Fruit fly (Drosophila melanogaster): ENCODE results near the gene Dtd.

The Dtd gene

dm6 chr3R:11421643-11422122 is 8.2 kb upstream of the Dtd start, which contains the start of the genes ninaG and Sptz (continued):
- TF ChIP-seq CG8290 (GFP tag; optimal IDR thresholded peaks at IDR 0.05) (no peak), CG8290 (tag; optimal IDR thresholded peaks at IDR 0.05) (peak in 1 of 2 experiments; percentile 46), unc-4 (GFP tag; IDR thresholded peaks at IDR 0.05; ENCODE audit: partially characterized antibody) (peak; percentile 61; the same call in 1 of the 2 replicates), Ravus (GFP tag; IDR thresholded peaks at IDR 0.05) (peak; percentile 85), MBD-R2 (GFP tag; IDR thresholded peaks at IDR 0.05) (peak; percentile 98), CG10979 (tag; optimal IDR thresholded peaks at IDR 0.05) (peak; percentile 90), Vsx1 (GFP tag; optimal IDR thresholded peaks at IDR 0.05) (no peak), CG8924 (tag; optimal IDR thresholded peaks at IDR 0.05) (peak; percentile 86), CG2199 (GFP tag; IDR thresholded peaks at IDR 0.05) (peak; percentile 95; the same call in 2 of the 3 replicates), CG4820 (GFP tag; optimal IDR thresholded peaks at IDR 0.05) (peak; percentile 95), CG17568 (GFP tag; optimal IDR thresholded peaks at IDR 0.05) (no peak), az2 (GFP tag; optimal IDR thresholded peaks at IDR 0.05) (peak; percentile 96), Max (GFP tag; optimal IDR thresholded peaks at IDR 0.05) (peak; percentile 95), caup (GFP tag; optimal IDR thresholded peaks at IDR 0.05; ENCODE audit: severe bottlenecking) (peak; percentile 84), CG10321 (GFP tag; IDR thresholded peaks at IDR 0.05) (peak; percentile 66), phol (tag; optimal IDR thresholded peaks at IDR 0.05) (peak; percentile 96), CkIIα-i1 (GFP tag; IDR thresholded peaks at IDR 0.05) (peak; percentile 74), bab2 (GFP tag; optimal IDR thresholded peaks at IDR 0.05) (peak; percentile 96), CG2120 (GFP tag; optimal IDR thresholded peaks at IDR 0.05) (peak; percentile 97), Blimp-1 (GFP tag; optimal IDR thresholded peaks at IDR 0.05) (peak; percentile 86), slbo (GFP tag; IDR thresholded peaks at IDR 0.05) (peak; percentile 97), HLH54F (GFP tag; optimal IDR thresholded peaks at IDR 0.05) (peak; percentile 97), Sox102F (GFP tag; optimal IDR thresholded peaks at IDR 0.05) (peak; percentile 92), Elba2 (GFP tag; optimal IDR thresholded peaks at IDR 0.05) (peak; percentile 80), CG15479 (GFP tag; optimal IDR thresholded peaks at IDR 0.05) (peak; percentile 30), CG4404 (GFP tag; IDR thresholded peaks at IDR 0.05) (peak; percentile 97), Lhr (GFP tag; optimal IDR thresholded peaks at IDR 0.05) (peak; percentile 85), CHES-1-like (GFP tag; optimal IDR thresholded peaks at IDR 0.05) (peak; percentile 93), TFAM (GFP tag; optimal IDR thresholded peaks at IDR 0.05) (peak; percentile 61), Eip74EF (GFP tag; optimal IDR thresholded peaks at IDR 0.05) (no peak), CG3163 (GFP tag; optimal IDR thresholded peaks at IDR 0.05) (peak; percentile 75), Dip2 (GFP tag; IDR thresholded peaks at IDR 0.05) (peak; percentile 43; the same call in 1 of the 2 replicates), eve (GFP tag; optimal IDR thresholded peaks at IDR 0.05) (peak in 1 of 2 experiments; percentile 86), CG8765 (GFP tag; IDR thresholded peaks at IDR 0.05) (peak; percentile 93), CG9215 (GFP tag; IDR thresholded peaks at IDR 0.05) (peak; percentile 94), Hr3 (GFP tag; optimal IDR thresholded peaks at IDR 0.05) (peak; percentile 95), fd96Cb (tag; optimal IDR thresholded peaks at IDR 0.05) (peak; percentile 92), grn (GFP tag; optimal IDR thresholded peaks at IDR 0.05) (peak; percentile 93), lilli (GFP tag; optimal IDR thresholded peaks at IDR 0.05) (peak; percentile 98), CG9437 (GFP tag; optimal IDR thresholded peaks at IDR 0.05) (peak; percentile 73), CG7963 (GFP tag; IDR thresholded peaks at IDR 0.05; ENCODE audit: partially characterized antibody) (no peak), CG14050 (GFP tag; IDR thresholded peaks at IDR 0.05) (peak; percentile 90), CG1792 (GFP tag; optimal IDR thresholded peaks at IDR 0.05) (peak; percentile 84), wek (GFP tag; optimal IDR thresholded peaks at IDR 0.05) (no peak), ranshi (GFP tag; IDR thresholded peaks at IDR 0.05) (peak; percentile 95), CG5953 (GFP tag; IDR thresholded peaks at IDR 0.05) (peak; percentile 87), D (optimal IDR thresholded peaks at IDR 0.05) (no peak), D (GFP tag; optimal IDR thresholded peaks at IDR 0.05) (peak; percentile 87), lov (optimal IDR thresholded peaks at IDR 0.05) (no peak), lov (GFP tag; IDR thresholded peaks at IDR 0.05) (peak; percentile 92), CG15601 (tag; optimal IDR thresholded peaks at IDR 0.05) (peak; percentile 86)

Data from whole organism, embryonic.